Fruit fly (Drosophila melanogaster): Measurements from ENCODE around the gene CG13083.

Gene CG13083

DNA sequence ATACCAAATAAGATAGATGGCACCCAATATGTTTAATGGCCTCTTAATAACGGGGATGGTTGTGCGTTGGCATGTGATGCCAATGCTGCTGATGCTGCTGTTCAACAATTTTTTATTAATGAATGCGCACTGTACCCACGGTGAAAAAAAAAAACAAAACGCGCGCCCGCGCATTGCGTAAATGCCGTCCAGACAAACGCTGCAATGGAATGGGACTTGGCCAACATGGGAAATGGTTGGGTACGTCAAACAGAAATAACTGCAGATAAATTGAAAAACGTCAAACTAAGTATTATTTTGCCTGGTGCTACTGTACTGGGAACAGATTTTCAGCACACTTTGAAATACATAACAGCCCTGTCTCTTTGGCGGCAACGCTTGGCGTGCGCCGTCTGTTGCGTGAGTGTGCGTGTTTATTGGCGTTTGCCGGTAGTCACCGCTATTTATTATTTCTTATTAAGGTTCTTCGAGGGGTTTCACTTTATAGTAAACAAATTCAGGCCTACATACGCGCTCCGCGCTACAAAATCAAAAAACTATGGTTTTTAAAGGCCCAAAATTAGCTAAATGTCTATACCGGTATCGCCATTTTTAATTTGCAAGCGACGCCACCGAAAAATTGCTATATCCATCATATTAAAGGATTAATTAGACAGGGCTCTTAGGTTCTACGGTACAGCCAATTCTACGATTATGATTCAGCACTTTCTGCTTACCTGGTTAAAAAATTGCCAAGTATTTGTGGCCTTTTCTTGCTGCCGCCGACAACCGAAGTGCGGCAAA, 34.6 kb upstream of the CG13083 start (continued):
- TF ChIP-seq CG8388 (GFP tag; optimal IDR thresholded peaks at IDR 0.05) (no peak), aop (GFP tag; IDR thresholded peaks at IDR 0.05) (no peak), Optix (GFP tag; IDR thresholded peaks at IDR 0.05) (no peak), ATbp (GFP tag; optimal IDR thresholded peaks at IDR 0.05) (no peak), kay (GFP tag; optimal IDR thresholded peaks at IDR 0.05) (no peak), CG6813 (GFP tag; optimal IDR thresholded peaks at IDR 0.05) (no peak), wek (GFP tag; optimal IDR thresholded peaks at IDR 0.05) (no peak), salm (tag; optimal IDR thresholded peaks at IDR 0.05) (no peak), Lhr (GFP tag; optimal IDR thresholded peaks at IDR 0.05) (no peak), CG15011 (GFP tag; optimal IDR thresholded peaks at IDR 0.05) (no peak), bcd (GFP tag; optimal IDR thresholded peaks at IDR 0.05) (no peak), psq (GFP tag; optimal IDR thresholded peaks at IDR 0.05) (no peak), dmrt99B (tag; optimal IDR thresholded peaks at IDR 0.05) (no peak), Hr78 (GFP tag; optimal IDR thresholded peaks at IDR 0.05) (no peak), TFAM (GFP tag; optimal IDR thresholded peaks at IDR 0.05) (no peak), cg (GFP tag; optimal IDR thresholded peaks at IDR 0.05) (peak; percentile 85), dm (GFP tag; optimal IDR thresholded peaks at IDR 0.05) (peak; percentile 1), run (tag; optimal IDR thresholded peaks at IDR 0.05) (no peak), CG32532 (GFP tag; IDR thresholded peaks at IDR 0.05) (peak; percentile 37; the same call in 1 of the 2 replicates), CG17568 (GFP tag; optimal IDR thresholded peaks at IDR 0.05) (no peak), crc (GFP tag; optimal IDR thresholded peaks at IDR 0.05) (no peak), cas (GFP tag; IDR thresholded peaks at IDR 0.05) (no peak), Hr39 (optimal IDR thresholded peaks at IDR 0.05) (no peak), CG7556 (GFP tag; optimal IDR thresholded peaks at IDR 0.05) (no peak), fd96Cb (tag; optimal IDR thresholded peaks at IDR 0.05) (no peak), tin (GFP tag; optimal IDR thresholded peaks at IDR 0.05) (peak; percentile 43), nerfin-2 (GFP tag; IDR thresholded peaks at IDR 0.05; ENCODE audit: partially characterized antibody) (no peak), maf-S (GFP tag; optimal IDR thresholded peaks at IDR 0.05) (no peak), Med (GFP tag) (peak; percentile 63), CG34224 (GFP tag; IDR thresholded peaks at IDR 0.05; ENCODE audit: partially characterized antibody) (peak; percentile 21; the same call in 2 of the 3 replicates), tap (tag; optimal IDR thresholded peaks at IDR 0.05) (no peak), sob (GFP tag; IDR thresholded peaks at IDR 0.05) (0 out of 2 replicates have a peak, but pooled peaks have one; percentile 29), Myb (GFP tag; optimal IDR thresholded peaks at IDR 0.05) (peak; percentile 36), zen2 (GFP tag; IDR thresholded peaks at IDR 0.05; ENCODE audit: partially characterized antibody) (no peak; the same call in 2 of the 3 replicates), chm (GFP tag; IDR thresholded peaks at IDR 0.05) (no peak), corto (GFP tag; optimal IDR thresholded peaks at IDR 0.05) (no peak), ac (GFP tag; optimal IDR thresholded peaks at IDR 0.05) (no peak), CG4707 (GFP tag; optimal IDR thresholded peaks at IDR 0.05) (no peak), tx (GFP tag; optimal IDR thresholded peaks at IDR 0.05) (no peak), ara (GFP tag; IDR thresholded peaks at IDR 0.05) (no peak), MTF-1 (GFP tag; optimal IDR thresholded peaks at IDR 0.05; ENCODE audit: borderline replicate concordance) (no peak), chinmo (GFP tag; IDR thresholded peaks at IDR 0.05; ENCODE audit: partially characterized antibody) (no peak), CG7745 (tag; optimal IDR thresholded peaks at IDR 0.05) (no peak), Hsf (GFP tag; optimal IDR thresholded peaks at IDR 0.05) (peak; percentile 34), Ets97D (GFP tag; optimal IDR thresholded peaks at IDR 0.05) (no peak), zf30C (GFP tag; optimal IDR thresholded peaks at IDR 0.05) (no peak), bsh (GFP tag; optimal IDR thresholded peaks at IDR 0.05) (peak in 1 of 2 experiments; percentile 13), Blimp-1 (GFP tag; optimal IDR thresholded peaks at IDR 0.05) (peak; percentile 4)

Measured in whole organism, embryonic.